Fruit fly (Drosophila melanogaster): Measurements from ENCODE around the gene Nepl9.
A peak's percentile ranks its signal among the peaks of the same experiment; 100 is the strongest.

Nepl9 gene

dm6 chr2L:16857665-16858064 is 20.6 kb upstream of the Nepl9 start:
- TF ChIP-seq noc (tag; optimal IDR thresholded peaks at IDR 0.05), result peak; percentile 52

dm6 chr2L:16857131-16857530 is 20.1 kb upstream of the Nepl9 start:
- no peak for TF ChIP-seq noc (tag; optimal IDR thresholded peaks at IDR 0.05)

dm6 chr2L:16852318-16852932 is 15.4 kb upstream of the Nepl9 start, which contains the start of gene CG31810:
Gene CG31810 (minus strand): TSS chr2L:16852368.
- TF ChIP-seq noc (tag; optimal IDR thresholded peaks at IDR 0.05), result no peak

- no peak for TF ChIP-seq noc (tag; optimal IDR thresholded peaks at IDR 0.05)
Observed at dm6 chr2L:16850442-16850841, 13.4 kb upstream of the Nepl9 start.

- no peak for TF ChIP-seq noc (tag; optimal IDR thresholded peaks at IDR 0.05)
Observed at dm6 chr2L:16848670-16849069, 11.6 kb upstream of the Nepl9 start, which contains the start of gene CG13284. Gene CG13284 (minus strand): TSS chr2L:16848716.

dm6 chr2L:16847948-16848347 is 10.9 kb upstream of the Nepl9 start:
- TF ChIP-seq noc (tag; optimal IDR thresholded peaks at IDR 0.05), result no peak

- TF ChIP-seq noc (tag; optimal IDR thresholded peaks at IDR 0.05), result peak; percentile 55
Observed at dm6 chr2L:16846742-16847346, 9.8 kb upstream of the Nepl9 start.

- TF ChIP-seq noc (tag; optimal IDR thresholded peaks at IDR 0.05), result no peak
Observed at dm6 chr2L:16845179-16845578, 8.1 kb upstream of the Nepl9 start.

dm6 chr2L:16843336-16843735 is 6.3 kb upstream of the Nepl9 start:
- TF ChIP-seq noc (tag; optimal IDR thresholded peaks at IDR 0.05), result no peak

dm6 chr2L:16842505-16842904 is 5.4 kb upstream of the Nepl9 start:
- no peak for TF ChIP-seq noc (tag; optimal IDR thresholded peaks at IDR 0.05)

dm6 chr2L:16839665-16840064 is 2.6 kb upstream of the Nepl9 start:
- TF ChIP-seq noc (tag; optimal IDR thresholded peaks at IDR 0.05), result no peak

dm6 chr2L:16837672-16838071 is 614 bp upstream of the Nepl9 start, which contains the start of the genes SclA and SclB:
Gene SclA (plus strand): TSS chr2L:16837972.
Gene SclB (plus strand): TSS chr2L:16837972.
- TF ChIP-seq noc (tag; optimal IDR thresholded peaks at IDR 0.05), result no peak

dm6 chr2L:16834402-16834801 is 2.7 kb downstream of the Nepl9 start, which contains the start of gene CG13282:
Gene CG13282 (minus strand): TSS chr2L:16834502.
- TF ChIP-seq noc (tag; optimal IDR thresholded peaks at IDR 0.05), result no peak

- TF ChIP-seq noc (tag; optimal IDR thresholded peaks at IDR 0.05), result no peak
Observed at dm6 chr2L:16826872-16827506, 10.1 kb downstream of the Nepl9 start, which contains the start of gene AspRS-m. Gene AspRS-m (plus strand): TSS chr2L:16827078.

- peak; percentile 31 for TF ChIP-seq noc (tag; optimal IDR thresholded peaks at IDR 0.05)
Observed at dm6 chr2L:16824905-16825333, 12.1 kb downstream of the Nepl9 start, which contains the start of gene Cse1. Gene Cse1 (minus strand): TSS chr2L:16825207.

dm6 chr2L:16820993-16821392 is 16.1 kb downstream of the Nepl9 start, which contains the start of gene CG13280:
Gene CG13280 (minus strand): TSS chr2L:16821093.
- TF ChIP-seq noc (tag; optimal IDR thresholded peaks at IDR 0.05), result no peak

dm6 chr2L:16819714-16820113 is 17.3 kb downstream of the Nepl9 start:
- peak; percentile 93 for TF ChIP-seq noc (tag; optimal IDR thresholded peaks at IDR 0.05)
